Worm (Caenorhabditis elegans) whole organism, mixed stage, embryonic: Measurements from ENCODE around the gene Y50D4B.2.

Source experiments
- lin-13 ChIP-seq: fragments of 150-350 bp; optimal IDR thresholded peaks from 2 replicates; lab custom pipeline; 2014; ENCODE audit warnings: missing biosample characterization, missing genetic modification characterization
- ztf-11 ChIP-seq: fragments of 150-350 bp; optimal IDR thresholded peaks from 2 replicates; lab custom pipeline; 2014; ENCODE audit warnings: missing biosample characterization, missing genetic modification characterization

- TF ChIP-seq ztf-11 (tag; lab: Kevin White, UChicago) (no peak), lin-13 (tag; lab: Kevin White, UChicago) (no peak)
Measured at ce11 chrV:1112180-1112579, 11.8 kb downstream of the Y50D4B.2 start.
